Worm (Caenorhabditis elegans): Measurements from ENCODE around the gene C02F5.13.

C02F5.13 gene

ce11 chrIII:8227511-8227910, 19.6 kb upstream of the C02F5.13 start, which contains the start of gene fbxl-1:
Gene fbxl-1 (plus strand): TSS chrIII:8227830.
- TF ChIP-seq nhr-43 (tag; optimal IDR thresholded peaks at IDR 0.05; ENCODE audit: poor library complexity, severe bottlenecking) (peak; percentile 63), snpc-4 (tag; optimal IDR thresholded peaks at IDR 0.05) (peak; percentile 64), eor-1 (tag; optimal IDR thresholded peaks at IDR 0.05) (no peak), ceh-28 (tag; optimal IDR thresholded peaks at IDR 0.05) (peak; percentile 33), nhr-77 (tag; optimal IDR thresholded peaks at IDR 0.05) (no peak), jun-1 (tag; optimal IDR thresholded peaks at IDR 0.05) (peak; percentile 93), mml-1 (tag; optimal IDR thresholded peaks at IDR 0.05) (no peak), unc-62 (GFP tag; optimal IDR thresholded peaks at IDR 0.05) (peak; percentile 38), lin-39 (tag; optimal IDR thresholded peaks at IDR 0.05) (peak; percentile 64), elt-2 (tag; optimal IDR thresholded peaks at IDR 0.05) (peak; percentile 66), elt-1 (tag; optimal IDR thresholded peaks at IDR 0.05) (peak; percentile 36), nhr-28 (tag; optimal IDR thresholded peaks at IDR 0.05) (no peak), ztf-4 (tag; optimal IDR thresholded peaks at IDR 0.05) (peak; percentile 12), tbx-2 (tag; optimal IDR thresholded peaks at IDR 0.05) (peak; percentile 20), egl-27 (tag; optimal IDR thresholded peaks at IDR 0.05) (no peak), fkh-10 (GFP tag; optimal IDR thresholded peaks at IDR 0.05) (peak; percentile 47), ztf-11 (tag; optimal IDR thresholded peaks at IDR 0.05) (no peak), egl-5 (tag; optimal IDR thresholded peaks at IDR 0.05) (peak; percentile 84), ZK546.5 (tag; optimal IDR thresholded peaks at IDR 0.05) (no peak), nhr-67 (tag; optimal IDR thresholded peaks at IDR 0.05) (no peak), pha-4 (tag; optimal IDR thresholded peaks at IDR 0.05) (peak; percentile 87), fos-1 (tag; optimal IDR thresholded peaks at IDR 0.05) (no peak), nhr-25 (tag; optimal IDR thresholded peaks at IDR 0.05) (peak; percentile 26), aly-2 (tag; optimal IDR thresholded peaks at IDR 0.05) (no peak), fkh-2 (tag; optimal IDR thresholded peaks at IDR 0.05) (no peak), pqm-1 (tag; optimal IDR thresholded peaks at IDR 0.05) (peak; percentile 55), lsy-12 (tag; optimal IDR thresholded peaks at IDR 0.05) (peak; percentile 74), daf-12 (tag; optimal IDR thresholded peaks at IDR 0.05) (no peak), hmg-11 (tag; optimal IDR thresholded peaks at IDR 0.05) (peak; percentile 94), mdl-1 (tag; optimal IDR thresholded peaks at IDR 0.05) (peak; percentile 59), lin-15B (tag; optimal IDR thresholded peaks at IDR 0.05) (peak; percentile 73), nhr-76 (tag; optimal IDR thresholded peaks at IDR 0.05) (no peak), sea-2 (GFP tag; optimal IDR thresholded peaks at IDR 0.05) (no peak), zag-1 (tag; optimal IDR thresholded peaks at IDR 0.05) (no peak), nhr-237 (tag; optimal IDR thresholded peaks at IDR 0.05) (no peak), nfya-1 (tag; optimal IDR thresholded peaks at IDR 0.05; ENCODE audit: insufficient read depth) (peak; percentile 92), nhr-23 (tag; optimal IDR thresholded peaks at IDR 0.05) (peak; percentile 52), nhr-11 (tag; optimal IDR thresholded peaks at IDR 0.05) (no peak), ama-1 (optimal IDR thresholded peaks at IDR 0.05) (no peak), ceh-9 (tag; optimal IDR thresholded peaks at IDR 0.05) (no peak), unc-39 (tag; optimal IDR thresholded peaks at IDR 0.05) (no peak), ceh-16 (tag; optimal IDR thresholded peaks at IDR 0.05) (no peak), skn-1 (tag; optimal IDR thresholded peaks at IDR 0.05) (no peak), nhr-12 (tag; optimal IDR thresholded peaks at IDR 0.05) (no peak), elt-3 (tag; optimal IDR thresholded peaks at IDR 0.05) (no peak), R02D3.7 (tag; optimal IDR thresholded peaks at IDR 0.05) (peak; percentile 33), ceh-82 (tag; optimal IDR thresholded peaks at IDR 0.05) (no peak)

ce11 chrIII:8228916-8229315, 18.2 kb upstream of the C02F5.13 start:
- peak; percentile 25 for TF ChIP-seq egl-5 (tag; optimal IDR thresholded peaks at IDR 0.05)
- TF ChIP-seq nhr-11 (tag; optimal IDR thresholded peaks at IDR 0.05) = no peak
- TF ChIP-seq nhr-25 (tag; optimal IDR thresholded peaks at IDR 0.05) = peak; percentile 48
- TF ChIP-seq nhr-23 (tag; optimal IDR thresholded peaks at IDR 0.05) = peak; percentile 2
